Worm (Caenorhabditis elegans): ENCODE results near the gene Y39B6A.25.
A peak's percentile ranks its signal among the peaks of the same experiment; 100 is the strongest.

The Y39B6A.25 gene

DNA sequence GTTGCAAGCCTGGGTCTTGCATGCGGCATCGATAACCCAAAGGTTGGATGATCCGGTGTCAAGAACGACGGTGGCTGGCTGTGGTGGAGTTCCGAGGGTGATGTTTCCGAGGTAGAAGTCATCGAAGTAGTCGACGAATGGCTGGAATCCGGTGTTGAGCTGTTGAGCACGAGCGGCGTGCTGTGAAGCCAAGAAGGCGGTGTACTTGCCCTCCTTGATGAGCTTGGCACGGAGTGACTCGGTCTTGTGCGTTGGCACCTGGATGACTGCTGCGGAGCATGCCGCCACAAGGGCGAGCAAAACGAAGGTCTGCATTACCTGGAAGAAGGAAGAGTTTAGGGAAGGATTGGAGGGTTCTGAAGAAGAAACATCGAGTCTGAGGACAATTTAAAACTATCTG lies 24.2 kb downstream of the Y39B6A.25 start, which contains the start of gene asp-1 (continued):
- TF ChIP-seq repo-1 (tag; optimal IDR thresholded peaks at IDR 0.05) (no peak), nhr-80 (tag; optimal IDR thresholded peaks at IDR 0.05) (no peak), ceh-91 (GFP tag; IDR thresholded peaks at IDR 0.05) (no peak), B0019.2 (GFP tag; conservative IDR thresholded peaks at IDR 0.05) (no peak), fkh-3 (tag; optimal IDR thresholded peaks at IDR 0.05) (no peak), hrde-1 (tag; optimal IDR thresholded peaks at IDR 0.05; ENCODE audit: borderline replicate concordance) (no peak), pha-4 (tag; optimal IDR thresholded peaks at IDR 0.05) (no peak), cebp-1 (GFP tag; IDR thresholded peaks at IDR 0.05) (no peak), cebp-1 (tag; optimal IDR thresholded peaks at IDR 0.05) (peak; percentile 30), zim-3 (tag; optimal IDR thresholded peaks at IDR 0.05) (peak; percentile 65), madf-3 (GFP tag; IDR thresholded peaks at IDR 0.05) (0 out of 2 replicates have a peak, but pooled peaks have one; percentile 3), somi-1 (GFP tag; optimal IDR thresholded peaks at IDR 0.05) (no peak), snpc-3.4 (tag; optimal IDR thresholded peaks at IDR 0.05) (no peak), xnd-1 (tag; optimal IDR thresholded peaks at IDR 0.05) (no peak), C06A6.2 (GFP tag; conservative IDR thresholded peaks at IDR 0.05) (peak; percentile 36; the same call in 1 of the 2 replicates), F57A8.1 (GFP tag; optimal IDR thresholded peaks at IDR 0.05) (no peak), Y95B8A.8 (GFP tag; IDR thresholded peaks at IDR 0.05) (peak; percentile 52; the same call in 1 of the 2 replicates), mes-4 (tag; optimal IDR thresholded peaks at IDR 0.05) (no peak), zfh-2 (GFP tag; conservative IDR thresholded peaks at IDR 0.05) (peak; percentile 40), hmg-1.2 (GFP tag; IDR thresholded peaks at IDR 0.05) (0 out of 2 replicates have a peak, but pooled peaks have one; percentile 12), K12H6.12 (tag; optimal IDR thresholded peaks at IDR 0.05) (no peak), ceh-40 (GFP tag; IDR thresholded peaks at IDR 0.05) (no peak), F33H1.4 (GFP tag; IDR thresholded peaks at IDR 0.05) (no peak), F37B4.10 (GFP tag; IDR thresholded peaks at IDR 0.05) (no peak), lsy-27 (tag; optimal IDR thresholded peaks at IDR 0.05; ENCODE audit: borderline replicate concordance, insufficient read depth) (no peak), ztf-28 (GFP tag; IDR thresholded peaks at IDR 0.05) (peak; percentile 38; the same call in 1 of the 2 replicates), sptf-2 (GFP tag; optimal IDR thresholded peaks at IDR 0.05) (no peak), lin-35 (GFP tag; optimal IDR thresholded peaks at IDR 0.05) (no peak), ekl-4 (GFP tag; IDR thresholded peaks at IDR 0.05) (no peak), Y53G8AR.9 (GFP tag; conservative IDR thresholded peaks at IDR 0.05) (peak; percentile 35; the same call in 1 of the 2 replicates), ztf-22 (GFP tag; optimal IDR thresholded peaks at IDR 0.05) (no peak), die-1 (tag; optimal IDR thresholded peaks at IDR 0.05) (no peak), efl-1 (GFP tag; optimal IDR thresholded peaks at IDR 0.05) (no peak), bed-1 (GFP tag; IDR thresholded peaks at IDR 0.05) (no peak), dox-1 (GFP tag; IDR thresholded peaks at IDR 0.05) (peak; percentile 47), egrh-3 (GFP tag; IDR thresholded peaks at IDR 0.05) (peak; percentile 54; the same call in 1 of the 2 replicates), lin-54 (GFP tag; optimal IDR thresholded peaks at IDR 0.05) (peak; percentile 16), rpc-1 (optimal IDR thresholded peaks at IDR 0.05) (no peak), rpc-1 (tag; optimal IDR thresholded peaks at IDR 0.05) (no peak), T07F8.4 (tag; optimal IDR thresholded peaks at IDR 0.05) (no peak), aptf-3 (GFP tag; IDR thresholded peaks at IDR 0.05) (no peak), hlh-26 (GFP tag; conservative IDR thresholded peaks at IDR 0.05) (no peak), ztf-6 (GFP tag; IDR thresholded peaks at IDR 0.05) (no peak), lin-26 (GFP tag; IDR thresholded peaks at IDR 0.05) (no peak), nfyb-1 (GFP tag; IDR thresholded peaks at IDR 0.05) (no peak), F22D6.2 (tag; optimal IDR thresholded peaks at IDR 0.05) (no peak), K11D2.4 (GFP tag; IDR thresholded peaks at IDR 0.05) (no peak), lag-1 (GFP tag; IDR thresholded peaks at IDR 0.05) (no peak), rcor-1 (GFP tag; IDR thresholded peaks at IDR 0.05) (no peak), akir-1 (GFP tag; optimal IDR thresholded peaks at IDR 0.05) (no peak)

Data from whole organism, young adult.